Fruit fly (Drosophila melanogaster) whole organism, embryonic: ENCODE data around the gene CG14022.
A peak's percentile ranks its signal among the peaks of the same experiment; 100 is the strongest.

Experiments
- Adf1 ChIP-seq: fragments of 200-800 bp; sonication (Bioruptor generic); IDR thresholded peaks from 2 replicates; pipeline ENCODE4 v1.3.6; 2022; ENCODE audit warnings: missing biosample characterization, missing genetic modification characterization
- B-H2 ChIP-seq: fragments of 200-800 bp; sonication (Bioruptor generic); optimal IDR thresholded peaks from 2 replicates; lab custom pipeline; 2018; ENCODE audit warnings: missing biosample characterization, mild to moderate bottlenecking, missing genetic modification characterization
- Blimp-1 ChIP-seq: fragments of 200-800 bp; sonication (Bioruptor generic); optimal IDR thresholded peaks from 3 replicates; lab custom pipeline; 2018; ENCODE audit warnings: missing biosample characterization, missing genetic modification characterization, mild to moderate bottlenecking, moderate library complexity, missing genetic modification reagents
- CG10147 ChIP-seq: fragments of 200-800 bp; sonication (Bioruptor generic); optimal IDR thresholded peaks from 2 replicates; lab custom pipeline; 2019; ENCODE audit warnings: missing biosample characterization, mild to moderate bottlenecking, missing genetic modification characterization, moderate library complexity
- CG11504 ChIP-seq: fragments of 200-800 bp; sonication (Bioruptor generic); optimal IDR thresholded peaks from 3 replicates; lab custom pipeline; 2019; ENCODE audit warnings: missing biosample characterization, mild to moderate bottlenecking, missing genetic modification characterization, moderate library complexity
- CG12744 ChIP-seq: fragments of 200-800 bp; sonication (Bioruptor generic); optimal IDR thresholded peaks from 2 replicates; lab custom pipeline; 2016; ENCODE audit warnings: missing biosample characterization, missing genetic modification characterization
- CG13424 ChIP-seq: fragments of 200-800 bp; sonication (Bioruptor generic); optimal IDR thresholded peaks from 2 replicates; lab custom pipeline; 2019; ENCODE audit warnings: missing biosample characterization, mild to moderate bottlenecking, missing genetic modification characterization, moderate library complexity
- CG1603 ChIP-seq: fragments of 200-800 bp; sonication (Bioruptor generic); optimal IDR thresholded peaks from 2 replicates; lab custom pipeline; 2019; ENCODE audit warnings: missing biosample characterization, mild to moderate bottlenecking, missing genetic modification characterization, moderate library complexity
- CG17186 ChIP-seq: fragments of 200-800 bp; sonication (Bioruptor generic); optimal IDR thresholded peaks from 3 replicates; lab custom pipeline; 2017; ENCODE audit warnings: missing biosample characterization, missing genetic modification reagents, missing genetic modification characterization
- CG18262 ChIP-seq: fragments of 200-800 bp; optimal IDR thresholded peaks from 3 replicates; lab custom pipeline; 2019; ENCODE audit warnings: missing biosample characterization, mild to moderate bottlenecking, missing genetic modification characterization, moderate library complexity
- CG2202 ChIP-seq: fragments of 200-800 bp; sonication (Bioruptor generic); optimal IDR thresholded peaks from 2 replicates; lab custom pipeline; 2018; ENCODE audit warnings: missing biosample characterization, mild to moderate bottlenecking, missing genetic modification characterization
- CG2889 ChIP-seq: fragments of 200-800 bp; sonication (Bioruptor generic); IDR thresholded peaks from 3 replicates; pipeline ENCODE4 v1.3.6; 2022; ENCODE audit warnings: missing biosample characterization, missing genetic modification characterization
- CG30403 ChIP-seq: fragments of 200-800 bp; sonication (Bioruptor generic); optimal IDR thresholded peaks from 3 replicates; lab custom pipeline; 2016; ENCODE audit warnings: missing biosample characterization, missing genetic modification characterization
- CG4424 ChIP-seq: fragments of 200-800 bp; sonication (Bioruptor generic); optimal IDR thresholded peaks from 3 replicates; lab custom pipeline; 2016; ENCODE audit warnings: missing biosample characterization, missing genetic modification characterization
- CG6175 ChIP-seq: fragments of 200-800 bp; sonication (Bioruptor generic); IDR thresholded peaks from 3 replicates; pipeline ENCODE4 v1.3.6; 2022; ENCODE audit warnings: missing biosample characterization, missing genetic modification characterization
- CG6254 ChIP-seq: fragments of 200-800 bp; sonication (Bioruptor generic); optimal IDR thresholded peaks from 3 replicates; lab custom pipeline; 2017; ENCODE audit warnings: mild to moderate bottlenecking, missing biosample characterization, missing genetic modification reagents, missing genetic modification characterization
- CG7839 ChIP-seq: fragments of 200-800 bp; sonication (Bioruptor generic); optimal IDR thresholded peaks from 3 replicates; lab custom pipeline; 2018; ENCODE audit warnings: missing biosample characterization, mild to moderate bottlenecking, missing genetic modification characterization, moderate library complexity
- CG8388 ChIP-seq: fragments of 200-800 bp; sonication (Bioruptor generic); optimal IDR thresholded peaks from 2 replicates; lab custom pipeline; 2019; ENCODE audit warnings: missing biosample characterization, mild to moderate bottlenecking, missing genetic modification characterization, moderate library complexity
- CkIIα-i1 ChIP-seq: fragments of 200-800 bp; sonication (Bioruptor generic); IDR thresholded peaks from 2 replicates; pipeline ENCODE4 v1.3.6; 2022; ENCODE audit warnings: missing biosample characterization, missing genetic modification characterization
- CoRest ChIP-seq: fragments of 200-800 bp; sonication (Bioruptor generic); optimal IDR thresholded peaks from 3 replicates; lab custom pipeline; 2018; ENCODE audit warnings: missing biosample characterization, mild to moderate bottlenecking, missing genetic modification characterization, moderate library complexity
- D ChIP-seq, 2 experiments: fragments of 200-800 bp in 1 of 2; fragments of >200 bp in 1 of 2; sonication (Bioruptor generic) in 1 of 2; optimal IDR thresholded peaks; 2 replicates in 1 of 2; 3 replicates in 1 of 2; lab custom pipeline; 2017; ENCODE audit warnings: mild to moderate bottlenecking in 1 of 2, missing biosample characterization in 1 of 2, missing genetic modification characterization in 1 of 2, missing genetic modification reagents in 1 of 2
- D19A ChIP-seq: fragments of 200-800 bp; optimal IDR thresholded peaks from 3 replicates; lab custom pipeline; 2019; ENCODE audit warnings: missing biosample characterization, mild to moderate bottlenecking, missing genetic modification characterization, moderate library complexity
- Max ChIP-seq: fragments of 200-800 bp; sonication (Bioruptor generic); optimal IDR thresholded peaks from 2 replicates; lab custom pipeline; 2016; ENCODE audit warnings: missing biosample characterization, mild to moderate bottlenecking, missing genetic modification characterization
- Med ChIP-seq: fragments of 200-800 bp; sonication (Bioruptor generic); peaks from one replicate; lab custom pipeline; 2016; ENCODE audit warnings: missing biosample characterization, missing genetic modification characterization, mild to moderate bottlenecking, inconsistent platforms, moderate library complexity
- Mrtf ChIP-seq: fragments of 200-800 bp; sonication (Bioruptor generic); IDR thresholded peaks from 3 replicates; pipeline ENCODE4 v1.3.6; 2022; ENCODE audit warnings: missing biosample characterization, missing genetic modification characterization
- NC2α ChIP-seq: fragments of 200-800 bp; sonication (Bioruptor generic); optimal IDR thresholded peaks from 2 replicates; lab custom pipeline; 2016; ENCODE audit warnings: missing biosample characterization, missing genetic modification characterization
- Oli ChIP-seq: fragments of 200-800 bp; sonication (Bioruptor generic); optimal IDR thresholded peaks from 2 replicates; lab custom pipeline; 2018; ENCODE audit warnings: missing biosample characterization, mild to moderate bottlenecking, missing genetic modification characterization, moderate library complexity
- PHDP ChIP-seq: fragments of 200-800 bp; sonication (Bioruptor generic); optimal IDR thresholded peaks from 3 replicates; lab custom pipeline; 2018; ENCODE audit warnings: missing biosample characterization, mild to moderate bottlenecking, missing genetic modification characterization, moderate library complexity
- Poxn ChIP-seq: fragments of 200-800 bp; sonication (Bioruptor generic); IDR thresholded peaks from 2 replicates; pipeline ENCODE4 v1.3.6; 2022; ENCODE audit warnings: missing biosample characterization, missing genetic modification characterization
- Ssrp ChIP-seq: fragments of 200-800 bp; sonication (Bioruptor generic); optimal IDR thresholded peaks from 2 replicates; lab custom pipeline; 2018; ENCODE audit warnings: missing biosample characterization, mild to moderate bottlenecking, missing genetic modification characterization, moderate library complexity
- Tbp ChIP-seq: fragments of >200 bp; optimal IDR thresholded peaks from 2 replicates; lab custom pipeline; 2018; ENCODE audit warnings: missing biosample characterization, missing genetic modification characterization
- Trl ChIP-seq, 3 experiments: fragments of >200 bp in 2 of 3; fragments of 200-800 bp in 1 of 3; sonication (Bioruptor generic) in 1 of 3; optimal IDR thresholded peaks; 2 replicates in 1 of 3; 3 replicates in 2 of 3; lab custom pipeline; 2016 to 2017; ENCODE audit warnings: missing biosample characterization in 1 of 3, missing genetic modification characterization in 1 of 3
- ato ChIP-seq: fragments of 200-800 bp; sonication (Bioruptor generic); IDR thresholded peaks from 2 replicates; pipeline ENCODE4 v1.3.6; 2022; ENCODE audit warnings: missing biosample characterization, missing genetic modification characterization; ENCODE audit not compliant: partially characterized antibody
- cg ChIP-seq: fragments of 200-800 bp; sonication (Bioruptor generic); optimal IDR thresholded peaks from 3 replicates; lab custom pipeline; 2019; ENCODE audit warnings: missing biosample characterization, mild to moderate bottlenecking, missing genetic modification characterization, moderate library complexity
- chinmo ChIP-seq: fragments of 200-800 bp; sonication (Bioruptor generic); IDR thresholded peaks from 4 replicates; pipeline ENCODE4 v1.3.6; 2022; ENCODE audit warnings: missing biosample characterization, missing genetic modification characterization; ENCODE audit not compliant: partially characterized antibody
- crol ChIP-seq: fragments of 200-800 bp; sonication (Bioruptor generic); IDR thresholded peaks from 2 replicates; pipeline ENCODE4 v1.3.6; 2022; ENCODE audit warnings: missing biosample characterization, missing genetic modification characterization
- fd96Cb ChIP-seq: fragments of 200-800 bp; sonication (Bioruptor generic); optimal IDR thresholded peaks from 2 replicates; lab custom pipeline; 2018; ENCODE audit warnings: missing biosample characterization, mild to moderate bottlenecking, missing genetic modification characterization, moderate library complexity
- gem ChIP-seq: fragments of 200-800 bp; sonication (Bioruptor generic); optimal IDR thresholded peaks from 2 replicates; lab custom pipeline; 2019; ENCODE audit warnings: missing biosample characterization, mild to moderate bottlenecking, missing genetic modification characterization, moderate library complexity
- grau ChIP-seq: fragments of 200-800 bp; optimal IDR thresholded peaks from 3 replicates; lab custom pipeline; 2019; ENCODE audit warnings: missing biosample characterization, mild to moderate bottlenecking, missing genetic modification characterization, moderate library complexity
- h ChIP-seq: fragments of >200 bp; optimal IDR thresholded peaks from 2 replicates; lab custom pipeline; 2017
- kay ChIP-seq: fragments of 200-800 bp; sonication (Bioruptor generic); optimal IDR thresholded peaks from 2 replicates; lab custom pipeline; 2016; ENCODE audit warnings: missing biosample characterization, missing genetic modification characterization
- kni ChIP-seq: fragments of 200-800 bp; sonication (Bioruptor generic); optimal IDR thresholded peaks from 3 replicates; lab custom pipeline; 2017; ENCODE audit warnings: mild to moderate bottlenecking, missing biosample characterization, missing genetic modification reagents, missing genetic modification characterization
- nmo ChIP-seq: fragments of 200-800 bp; sonication (Bioruptor generic); optimal IDR thresholded peaks from 2 replicates; lab custom pipeline; 2018; ENCODE audit warnings: missing biosample characterization, mild to moderate bottlenecking, missing genetic modification characterization, moderate library complexity
- phol ChIP-seq: fragments of 200-800 bp; sonication (Bioruptor generic); optimal IDR thresholded peaks from 3 replicates; lab custom pipeline; 2018; ENCODE audit warnings: missing biosample characterization, mild to moderate bottlenecking, missing genetic modification characterization, moderate library complexity
- rib ChIP-seq: fragments of 200-800 bp; sonication (Bioruptor generic); IDR thresholded peaks from 2 replicates; pipeline ENCODE4 v1.3.6; 2022; ENCODE audit warnings: missing biosample characterization, missing genetic modification characterization
- sqz ChIP-seq: fragments of 200-800 bp; sonication (Bioruptor generic); optimal IDR thresholded peaks from 3 replicates; lab custom pipeline; 2018; ENCODE audit warnings: missing biosample characterization, mild to moderate bottlenecking, missing genetic modification characterization
- sug ChIP-seq: fragments of 200-800 bp; optimal IDR thresholded peaks from 2 replicates; lab custom pipeline; 2019; ENCODE audit warnings: missing biosample characterization, mild to moderate bottlenecking, missing genetic modification characterization, moderate library complexity
- zfh1 ChIP-seq: fragments of 200-800 bp; sonication (Bioruptor generic); IDR thresholded peaks from 3 replicates; pipeline ENCODE4 v1.3.6; 2022; ENCODE audit warnings: missing biosample characterization, missing genetic modification characterization

Gene CG14022

DNA sequence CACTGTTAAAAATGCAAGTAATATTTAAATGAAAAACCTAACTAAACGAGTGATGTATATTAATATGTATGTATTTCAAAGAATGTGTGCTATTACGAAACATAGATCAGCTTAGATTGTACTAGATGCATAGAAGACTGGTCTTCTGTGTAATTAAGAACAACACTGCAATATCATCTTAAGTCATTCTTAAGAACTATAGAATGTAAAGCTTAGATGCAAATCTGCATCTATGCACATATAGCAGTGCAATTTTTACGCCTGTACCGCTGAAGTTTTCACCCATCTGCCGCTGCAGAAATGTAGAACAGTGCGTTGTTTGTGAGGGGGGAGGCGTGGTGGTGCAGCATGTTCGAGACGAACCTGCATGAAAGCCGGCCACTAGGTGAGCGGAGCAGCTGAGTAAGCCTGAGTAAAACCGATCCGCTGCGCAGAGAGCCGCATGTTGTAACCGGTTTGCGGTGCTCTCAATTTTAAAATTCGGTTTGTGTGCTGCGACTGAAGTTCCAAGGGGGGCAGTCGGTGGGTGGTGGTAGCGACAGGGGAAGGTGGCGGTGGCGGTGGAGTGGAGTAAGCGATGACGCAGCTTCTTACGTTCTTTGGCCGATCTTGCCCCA, 31.9 kb downstream of the CG14022 start (continued):
- TF ChIP-seq CG18262 (tag; lab: Kevin White, UChicago) = peak; percentile 72
- no peak for TF ChIP-seq CG17186
- TF ChIP-seq Max (GFP tag; lab: Kevin White, UChicago) = no peak
- no peak for TF ChIP-seq Tbp (GFP tag; lab: Kevin White, UChicago)
- TF ChIP-seq gem (tag; lab: Kevin White, UChicago) = peak; percentile 57
- TF ChIP-seq sqz (GFP tag; lab: Kevin White, UChicago) = no peak
- peak; percentile 53 for TF ChIP-seq CG4424 (GFP tag; lab: Kevin White, UChicago)
- TF ChIP-seq Poxn (GFP tag; lab: Robert Waterston, UW) = no peak
- TF ChIP-seq Adf1 (GFP tag; lab: Robert Waterston, UW) = peak; percentile 14; the same call in 1 of the 2 replicates
- TF ChIP-seq Trl (optimal IDR thresholded peaks at IDR 0.05; lab: Kevin White, UChicago) = peak; percentile 45 to 74
- TF ChIP-seq Trl (GFP tag; optimal IDR thresholded peaks at IDR 0.05; lab: Kevin White, UChicago) = no peak
- 0 out of 2 replicates have a peak, but pooled peaks have one; percentile 10 for TF ChIP-seq ato
- TF ChIP-seq CoRest (tag; lab: Kevin White, UChicago) = peak; percentile 35
- peak; percentile 51 for TF ChIP-seq fd96Cb (tag; lab: Kevin White, UChicago)
- peak; percentile 26 for TF ChIP-seq CG8388 (GFP tag; lab: Kevin White, UChicago)
- TF ChIP-seq rib = 0 out of 2 replicates have a peak, but pooled peaks have one; percentile 43
- peak; percentile 77 for TF ChIP-seq kay (GFP tag; lab: Kevin White, UChicago)
- peak; percentile 44; the same call in 1 of the 3 replicates for TF ChIP-seq zfh1 (GFP tag; lab: Robert Waterston, UW)
- TF ChIP-seq CG7839 (tag; lab: Kevin White, UChicago) = peak; percentile 39
- TF ChIP-seq phol (tag; lab: Kevin White, UChicago) = peak; percentile 69
- peak; percentile 52 for TF ChIP-seq Oli (tag; lab: Kevin White, UChicago)
- TF ChIP-seq CG1603 (tag; lab: Kevin White, UChicago) = peak; percentile 14
- TF ChIP-seq CG30403 (GFP tag; lab: Kevin White, UChicago) = peak; percentile 29
- TF ChIP-seq CG2889 (GFP tag; lab: Robert Waterston, UW) = no peak
- no peak for TF ChIP-seq B-H2 (GFP tag; lab: Kevin White, UChicago)
- peak; percentile 30; the same call in 1 of the 3 replicates for TF ChIP-seq Mrtf (GFP tag; lab: Robert Waterston, UW)
- peak; percentile 40 for TF ChIP-seq PHDP (tag; lab: Kevin White, UChicago)
- peak; percentile 99 for TF ChIP-seq crol (GFP tag; lab: Robert Waterston, UW)
- no peak for TF ChIP-seq CkIIα-i1 (GFP tag; lab: Robert Waterston, UW)
- TF ChIP-seq D (optimal IDR thresholded peaks at IDR 0.05; lab: Kevin White, UChicago) = no peak
- peak; percentile 43 for TF ChIP-seq D (GFP tag; optimal IDR thresholded peaks at IDR 0.05; lab: Kevin White, UChicago)
- peak; percentile 20 for TF ChIP-seq D19A
- peak; percentile 72 for TF ChIP-seq kni
- TF ChIP-seq Ssrp (tag; lab: Kevin White, UChicago) = peak; percentile 42
- TF ChIP-seq Med = peak; percentile 46
- peak; percentile 18 for TF ChIP-seq CG6254 (GFP tag; lab: Kevin White, UChicago)
- peak; percentile 59 for TF ChIP-seq nmo
- TF ChIP-seq Blimp-1 = peak; percentile 72
- peak; percentile 19 for TF ChIP-seq sug (tag; lab: Kevin White, UChicago)
- TF ChIP-seq chinmo (GFP tag; lab: Robert Waterston, UW) = peak; percentile 85; the same call in 2 of the 4 replicates
- peak; percentile 21 for TF ChIP-seq grau
- TF ChIP-seq NC2α = no peak
- TF ChIP-seq CG12744 = no peak
- TF ChIP-seq CG13424 (tag; lab: Kevin White, UChicago) = peak; percentile 11
- TF ChIP-seq CG11504 (tag; lab: Kevin White, UChicago) = peak; percentile 29
- TF ChIP-seq h (lab: Kevin White, UChicago) = no peak
- TF ChIP-seq CG2202 (tag; lab: Kevin White, UChicago) = peak; percentile 42
- peak; percentile 8 for TF ChIP-seq cg (GFP tag; lab: Kevin White, UChicago)
- no peak for TF ChIP-seq CG10147
- TF ChIP-seq CG6175 (GFP tag; lab: Robert Waterston, UW) = peak; percentile 96
